Fruit fly (Drosophila melanogaster) whole organism, embryonic: ENCODE measurements around the gene CG42819.

Experiments
- Bdp1 ChIP-seq: fragments of 200-800 bp; sonication (Bioruptor generic); optimal IDR thresholded peaks from 3 replicates; lab custom pipeline; 2016; ENCODE audit warnings: missing biosample characterization, missing genetic modification characterization
- CG1233 ChIP-seq: fragments of 200-800 bp; sonication (Bioruptor generic); optimal IDR thresholded peaks from 4 replicates; lab custom pipeline; 2018; ENCODE audit warnings: missing biosample characterization, mild to moderate bottlenecking, missing genetic modification characterization
- CG12391 ChIP-seq: fragments of 200-800 bp; sonication (Bioruptor generic); optimal IDR thresholded peaks from 3 replicates; lab custom pipeline; 2018; ENCODE audit warnings: missing biosample characterization, mild to moderate bottlenecking, missing genetic modification characterization, moderate library complexity
- CG12659 ChIP-seq: fragments of 200-800 bp; sonication (Bioruptor generic); optimal IDR thresholded peaks from 3 replicates; lab custom pipeline; 2017; ENCODE audit warnings: mild to moderate bottlenecking, missing biosample characterization, missing genetic modification reagents, missing genetic modification characterization
- CG15514 ChIP-seq: fragments of 200-800 bp; sonication (Bioruptor generic); optimal IDR thresholded peaks from 3 replicates; lab custom pipeline; 2017; ENCODE audit warnings: missing biosample characterization, missing genetic modification characterization, mild to moderate bottlenecking, moderate library complexity, missing genetic modification reagents
- CG2116 ChIP-seq: fragments of 200-800 bp; sonication (Bioruptor generic); optimal IDR thresholded peaks from 3 replicates; lab custom pipeline; 2018; ENCODE audit warnings: missing biosample characterization, mild to moderate bottlenecking, missing genetic modification characterization
- CG2129 ChIP-seq: fragments of 200-800 bp; sonication (Bioruptor generic); IDR thresholded peaks from 2 replicates; pipeline ENCODE4 v1.3.6; 2022; ENCODE audit warnings: missing biosample characterization, missing genetic modification characterization; ENCODE audit not compliant: partially characterized antibody
- CG30020 ChIP-seq: fragments of 200-800 bp; optimal IDR thresholded peaks from 2 replicates; lab custom pipeline; 2019; ENCODE audit warnings: missing biosample characterization, mild to moderate bottlenecking, missing genetic modification characterization, moderate library complexity
- CG31224 ChIP-seq: fragments of 200-800 bp; sonication (Bioruptor generic); IDR thresholded peaks from 2 replicates; pipeline ENCODE4 v1.3.6; 2022; ENCODE audit warnings: missing biosample characterization, missing genetic modification characterization
- CG4360 ChIP-seq: fragments of 200-800 bp; sonication (Bioruptor generic); IDR thresholded peaks from 2 replicates; pipeline ENCODE4 v1.3.6; 2022; ENCODE audit warnings: missing biosample characterization, missing genetic modification characterization
- CG4730 ChIP-seq: fragments of 200-800 bp; sonication (Bioruptor generic); IDR thresholded peaks from 2 replicates; pipeline ENCODE4 v1.3.6; 2022; ENCODE audit warnings: missing biosample characterization, missing genetic modification characterization
- CG6689 ChIP-seq: fragments of 200-800 bp; sonication (Bioruptor generic); IDR thresholded peaks from 2 replicates; pipeline ENCODE4 v1.3.6; 2022; ENCODE audit warnings: missing biosample characterization, missing genetic modification characterization
- CG6854 ChIP-seq: fragments of 200-800 bp; sonication (Bioruptor generic); optimal IDR thresholded peaks from 3 replicates; lab custom pipeline; 2017; ENCODE audit warnings: missing biosample characterization, mild to moderate bottlenecking, missing genetic modification characterization
- CG7556 ChIP-seq: fragments of 200-800 bp; sonication (Bioruptor generic); optimal IDR thresholded peaks from 2 replicates; lab custom pipeline; 2017; ENCODE audit warnings: missing biosample characterization, mild to moderate bottlenecking, missing genetic modification characterization
- CG7928 ChIP-seq: fragments of 200-800 bp; sonication (Bioruptor generic); optimal IDR thresholded peaks from 2 replicates; lab custom pipeline; 2017; ENCODE audit warnings: missing biosample characterization, mild to moderate bottlenecking, missing genetic modification characterization
- CG8478 ChIP-seq: fragments of >200 bp; optimal IDR thresholded peaks from 2 replicates; lab custom pipeline; 2018
- CoRest ChIP-seq: fragments of 200-800 bp; sonication (Bioruptor generic); optimal IDR thresholded peaks from 3 replicates; lab custom pipeline; 2018; ENCODE audit warnings: missing biosample characterization, mild to moderate bottlenecking, missing genetic modification characterization, moderate library complexity
- CrebB ChIP-seq: fragments of 200-800 bp; sonication (Bioruptor generic); optimal IDR thresholded peaks from 3 replicates; lab custom pipeline; 2018; ENCODE audit warnings: missing biosample characterization, mild to moderate bottlenecking, missing genetic modification characterization
- D19B ChIP-seq: fragments of 200-800 bp; sonication (Bioruptor generic); optimal IDR thresholded peaks from 2 replicates; lab custom pipeline; 2017; ENCODE audit warnings: missing biosample characterization, mild to moderate bottlenecking, missing genetic modification characterization
- E2f1 ChIP-seq: fragments of 200-800 bp; sonication (Bioruptor generic); IDR thresholded peaks from 2 replicates; pipeline ENCODE4 v1.3.6; 2022; ENCODE audit warnings: missing biosample characterization, missing genetic modification characterization
- Elba2 ChIP-seq: fragments of 200-800 bp; sonication (Bioruptor generic); optimal IDR thresholded peaks from 3 replicates; lab custom pipeline; 2016; ENCODE audit warnings: missing biosample characterization, missing genetic modification characterization
- Hey ChIP-seq: fragments of 200-800 bp; sonication (Bioruptor generic); optimal IDR thresholded peaks from 3 replicates; lab custom pipeline; 2018; ENCODE audit warnings: missing biosample characterization, mild to moderate bottlenecking, missing genetic modification characterization
- Hmx ChIP-seq: fragments of 200-800 bp; sonication (Bioruptor generic); optimal IDR thresholded peaks from 2 replicates; lab custom pipeline; 2016; ENCODE audit warnings: missing biosample characterization, missing genetic modification characterization
- Hr78 ChIP-seq, 2 experiments: fragments of 200-800 bp in 1 of 2; fragments of >200 bp in 1 of 2; sonication (Bioruptor generic) in 1 of 2; optimal IDR thresholded peaks; 2 replicates each; lab custom pipeline; 2017 to 2019; ENCODE audit warnings: missing biosample characterization in 2 of 2, missing genetic modification characterization in 2 of 2, mild to moderate bottlenecking in 1 of 2, moderate library complexity in 1 of 2
- Med ChIP-seq: fragments of 200-800 bp; sonication (Bioruptor generic); peaks from one replicate; lab custom pipeline; 2016; ENCODE audit warnings: missing biosample characterization, missing genetic modification characterization, mild to moderate bottlenecking, inconsistent platforms, moderate library complexity
- Optix ChIP-seq: fragments of 200-800 bp; sonication (Bioruptor generic); IDR thresholded peaks from 3 replicates; pipeline ENCODE4 v1.3.6; 2022; ENCODE audit warnings: missing biosample characterization, missing genetic modification characterization
- Rfx ChIP-seq: fragments of 200-800 bp; sonication (Bioruptor generic); IDR thresholded peaks from 2 replicates; pipeline ENCODE4 v1.3.6; 2022; ENCODE audit warnings: missing biosample characterization, missing genetic modification characterization
- Sox102F ChIP-seq: fragments of 200-800 bp; sonication (Bioruptor generic); optimal IDR thresholded peaks from 2 replicates; lab custom pipeline; 2018; ENCODE audit warnings: missing biosample characterization, mild to moderate bottlenecking, missing genetic modification characterization, moderate library complexity
- Trl ChIP-seq, 3 experiments: fragments of >200 bp in 2 of 3; fragments of 200-800 bp in 1 of 3; sonication (Bioruptor generic) in 1 of 3; optimal IDR thresholded peaks; 2 replicates in 1 of 3; 3 replicates in 2 of 3; lab custom pipeline; 2016 to 2017; ENCODE audit warnings: missing biosample characterization in 1 of 3, missing genetic modification characterization in 1 of 3
- caup ChIP-seq: fragments of 200-800 bp; sonication (Bioruptor generic); optimal IDR thresholded peaks from 3 replicates; lab custom pipeline; 2017; ENCODE audit warnings: missing biosample characterization, mild to moderate bottlenecking, missing genetic modification characterization, moderate library complexity; ENCODE audit not compliant: severe bottlenecking
- chif ChIP-seq, 2 experiments: fragments of 200-800 bp; sonication (Bioruptor generic); optimal IDR thresholded peaks; 3 replicates each; lab custom pipeline; 2016; ENCODE audit warnings: missing biosample characterization in 2 of 2, missing genetic modification characterization in 2 of 2
- croc ChIP-seq: fragments of 200-800 bp; sonication (Bioruptor generic); conservative IDR thresholded peaks from 3 replicates; pipeline ENCODE4 v1.3.6; 2022; ENCODE audit warnings: missing biosample characterization, missing genetic modification characterization
- dimm ChIP-seq: fragments of 200-800 bp; sonication (Bioruptor generic); IDR thresholded peaks from 2 replicates; pipeline ENCODE4 v1.3.6; 2022; ENCODE audit warnings: missing biosample characterization, missing genetic modification characterization
- ems ChIP-seq: fragments of 200-800 bp; sonication (Bioruptor generic); optimal IDR thresholded peaks from 3 replicates; lab custom pipeline; 2016; ENCODE audit warnings: missing biosample characterization, missing genetic modification characterization
- fu2 ChIP-seq: fragments of 200-800 bp; sonication (Bioruptor generic); optimal IDR thresholded peaks from 2 replicates; lab custom pipeline; 2016; ENCODE audit warnings: missing biosample characterization, missing genetic modification characterization
- ind ChIP-seq: fragments of 200-800 bp; sonication (Bioruptor generic); optimal IDR thresholded peaks from 3 replicates; lab custom pipeline; 2016; ENCODE audit warnings: missing biosample characterization, missing genetic modification characterization
- insv ChIP-seq, 2 experiments: fragments of 200-800 bp; sonication (Bioruptor generic); optimal IDR thresholded peaks; 3 replicates each; lab custom pipeline; 2016 to 2018; ENCODE audit warnings: missing biosample characterization in 2 of 2, missing genetic modification characterization in 2 of 2
- inv ChIP-seq: fragments of 200-800 bp; sonication (Bioruptor generic); IDR thresholded peaks from 2 replicates; pipeline ENCODE4 v1.3.6; 2022; ENCODE audit warnings: missing biosample characterization, missing genetic modification characterization; ENCODE audit not compliant: partially characterized antibody
- jing ChIP-seq: fragments of 200-800 bp; sonication (Bioruptor generic); optimal IDR thresholded peaks from 2 replicates; lab custom pipeline; 2018; ENCODE audit warnings: missing biosample characterization, mild to moderate bottlenecking, missing genetic modification characterization
- mam ChIP-seq: fragments of 200-800 bp; sonication (Bioruptor generic); optimal IDR thresholded peaks from 3 replicates; lab custom pipeline; 2016; ENCODE audit warnings: missing biosample characterization, missing genetic modification characterization
- otp ChIP-seq: fragments of 200-800 bp; sonication (Bioruptor generic); IDR thresholded peaks from 3 replicates; pipeline ENCODE4, ENCODE4 v1.3.6; 2022; ENCODE audit warnings: missing biosample characterization, missing genetic modification characterization
- pnt ChIP-seq: fragments of 200-800 bp; sonication (Bioruptor generic); optimal IDR thresholded peaks from 3 replicates; lab custom pipeline; 2016; ENCODE audit warnings: missing biosample characterization, missing genetic modification characterization
- ranshi ChIP-seq: fragments of 200-800 bp; sonication (Bioruptor generic); IDR thresholded peaks from 2 replicates; pipeline ENCODE4 v1.3.6; 2022; ENCODE audit warnings: missing biosample characterization, missing genetic modification characterization
- stwl ChIP-seq: fragments of 200-800 bp; sonication (Bioruptor generic); optimal IDR thresholded peaks from 3 replicates; lab custom pipeline; 2018; ENCODE audit warnings: missing biosample characterization, mild to moderate bottlenecking, missing genetic modification characterization, moderate library complexity
- tap ChIP-seq: fragments of 200-800 bp; optimal IDR thresholded peaks from 3 replicates; lab custom pipeline; 2019; ENCODE audit warnings: missing biosample characterization, mild to moderate bottlenecking, missing genetic modification characterization, moderate library complexity
- vfl ChIP-seq: fragments of 200-800 bp; sonication (Bioruptor generic); optimal IDR thresholded peaks from 2 replicates; lab custom pipeline; 2016; ENCODE audit warnings: missing biosample characterization, missing genetic modification characterization
- wek ChIP-seq: fragments of 200-800 bp; sonication (Bioruptor generic); optimal IDR thresholded peaks from 3 replicates; lab custom pipeline; 2018; ENCODE audit warnings: missing biosample characterization, mild to moderate bottlenecking, missing genetic modification characterization, moderate library complexity
- yki ChIP-seq: fragments of >200 bp; optimal IDR thresholded peaks from 3 replicates; lab custom pipeline; 2018
- zen2 ChIP-seq: fragments of 200-800 bp; sonication (Bioruptor generic); IDR thresholded peaks from 3 replicates; pipeline ENCODE4 v1.3.6; 2022; ENCODE audit warnings: missing biosample characterization, missing genetic modification characterization; ENCODE audit not compliant: partially characterized antibody
- zfh2 ChIP-seq: fragments of 200-800 bp; sonication (Bioruptor generic); optimal IDR thresholded peaks from 2 replicates; lab custom pipeline; 2016; ENCODE audit warnings: missing biosample characterization, missing genetic modification characterization

Gene CG42819

dm6 chr2L:8420259-8420930, 31.3 kb upstream of the CG42819 start (continued):
- TF ChIP-seq tap: no peak
- no peak for TF ChIP-seq CG1233 (GFP tag; lab: Kevin White, UChicago)
- TF ChIP-seq zen2 (GFP tag; lab: Robert Waterston, UW): no peak
- peak; percentile 75 for TF ChIP-seq D19B
- peak; percentile 27; the same call in 1 of the 2 replicates for TF ChIP-seq Rfx
- TF ChIP-seq CG4730: no peak
- TF ChIP-seq jing: no peak
- TF ChIP-seq Sox102F (GFP tag; lab: Kevin White, UChicago): peak; percentile 13
- TF ChIP-seq Trl (optimal IDR thresholded peaks at IDR 0.05; lab: Kevin White, UChicago): peak; percentile 78
- TF ChIP-seq Trl (GFP tag; optimal IDR thresholded peaks at IDR 0.05; lab: Kevin White, UChicago): no peak
- TF ChIP-seq ranshi (GFP tag; lab: Robert Waterston, UW): no peak
- no peak for TF ChIP-seq ind (GFP tag; lab: Kevin White, UChicago)
- TF ChIP-seq CG2116 (GFP tag; lab: Kevin White, UChicago): no peak
- peak; percentile 16 for TF ChIP-seq CoRest (tag; lab: Kevin White, UChicago)
- TF ChIP-seq Med (GFP tag; lab: Kevin White, UChicago): peak; percentile 62
- TF ChIP-seq Bdp1 (GFP tag; lab: Kevin White, UChicago): no peak
- 0 out of 2 replicates have a peak, but pooled peaks have one; percentile 28 for TF ChIP-seq CG4360
- TF ChIP-seq CG12659: peak; percentile 3
- no peak for TF ChIP-seq CG2129 (GFP tag; lab: Robert Waterston, UW)
- no peak for TF ChIP-seq CG7556 (GFP tag; lab: Kevin White, UChicago)
- no peak for TF ChIP-seq CrebB (tag; lab: Kevin White, UChicago)
- peak; percentile 14 for TF ChIP-seq yki (lab: Kevin White, UChicago)
- TF ChIP-seq dimm (GFP tag; lab: Robert Waterston, UW): no peak
- no peak for TF ChIP-seq CG7928 (GFP tag; lab: Kevin White, UChicago)
- no peak for TF ChIP-seq Hey (tag; lab: Kevin White, UChicago)
- TF ChIP-seq inv (GFP tag; lab: Robert Waterston, UW): no peak
- TF ChIP-seq caup: no peak
- TF ChIP-seq Hmx (GFP tag; lab: Kevin White, UChicago): no peak
- TF ChIP-seq pnt (GFP tag; lab: Kevin White, UChicago): no peak
- no peak for TF ChIP-seq CG15514 (GFP tag; lab: Kevin White, UChicago)
- TF ChIP-seq chif (GFP tag; optimal IDR thresholded peaks at IDR 0.05; lab: Kevin White, UChicago): no peak
- no peak for TF ChIP-seq CG31224 (GFP tag; lab: Robert Waterston, UW)
- TF ChIP-seq Elba2: no peak
- no peak for TF ChIP-seq mam
- TF ChIP-seq CG8478 (lab: Kevin White, UChicago): no peak
- no peak for TF ChIP-seq croc (GFP tag; lab: Robert Waterston, UW)
- no peak for TF ChIP-seq E2f1 (GFP tag; lab: Robert Waterston, UW)
- TF ChIP-seq ems (GFP tag; lab: Kevin White, UChicago): no peak
- TF ChIP-seq CG30020 (tag; lab: Kevin White, UChicago): no peak
- no peak for TF ChIP-seq CG6689
- no peak for TF ChIP-seq otp (GFP tag; lab: Robert Waterston, UW)
- no peak for TF ChIP-seq Optix (GFP tag; lab: Robert Waterston, UW)
- no peak for TF ChIP-seq insv (GFP tag; optimal IDR thresholded peaks at IDR 0.05; lab: Kevin White, UChicago)
- TF ChIP-seq fu2 (GFP tag; lab: Kevin White, UChicago): no peak
- TF ChIP-seq zfh2: no peak
- TF ChIP-seq Hr78 (GFP tag; optimal IDR thresholded peaks at IDR 0.05; lab: Kevin White, UChicago): no peak
- no peak for TF ChIP-seq vfl (GFP tag; lab: Kevin White, UChicago)
- TF ChIP-seq CG6854 (GFP tag; lab: Kevin White, UChicago): no peak
- no peak for TF ChIP-seq stwl (tag; lab: Kevin White, UChicago)
- no peak for TF ChIP-seq wek (GFP tag; lab: Kevin White, UChicago)
- TF ChIP-seq CG12391 (tag; lab: Kevin White, UChicago): peak; percentile 24
